Fruit fly (Drosophila melanogaster) whole organism, embryonic: ENCODE measurements around the gene Agpat1.

ENCODE experiments used
- Abd-B ChIP-seq: fragments of 200-800 bp; sonication (Bioruptor generic); optimal IDR thresholded peaks from 2 replicates; lab custom pipeline; 2018; ENCODE audit warnings: missing biosample characterization, mild to moderate bottlenecking, missing genetic modification characterization, moderate library complexity
- CG10321 ChIP-seq: fragments of 200-800 bp; sonication (Bioruptor generic); IDR thresholded peaks from 2 replicates; pipeline ENCODE4 v1.3.6; 2022; ENCODE audit warnings: missing biosample characterization, missing genetic modification characterization
- CG12391 ChIP-seq: fragments of 200-800 bp; sonication (Bioruptor generic); optimal IDR thresholded peaks from 3 replicates; lab custom pipeline; 2018; ENCODE audit warnings: missing biosample characterization, mild to moderate bottlenecking, missing genetic modification characterization, moderate library complexity
- CG13424 ChIP-seq: fragments of 200-800 bp; sonication (Bioruptor generic); optimal IDR thresholded peaks from 2 replicates; lab custom pipeline; 2019; ENCODE audit warnings: missing biosample characterization, mild to moderate bottlenecking, missing genetic modification characterization, moderate library complexity
- CG14441 ChIP-seq: fragments of 200-800 bp; sonication (Bioruptor generic); IDR thresholded peaks from 2 replicates; pipeline ENCODE4 v1.3.6; 2022; ENCODE audit warnings: missing biosample characterization, missing genetic modification characterization
- CG18476 ChIP-seq: fragments of 200-800 bp; sonication (Bioruptor generic); optimal IDR thresholded peaks from 2 replicates; lab custom pipeline; 2016; ENCODE audit warnings: missing biosample characterization, mild to moderate bottlenecking, missing genetic modification characterization
- CG2199 ChIP-seq: fragments of 200-800 bp; sonication (Bioruptor generic); IDR thresholded peaks from 3 replicates; pipeline ENCODE4 v1.3.6; 2022; ENCODE audit warnings: missing biosample characterization, missing genetic modification characterization
- CG43689 ChIP-seq: fragments of 200-800 bp; sonication (Bioruptor generic); IDR thresholded peaks from 2 replicates; pipeline ENCODE4 v1.3.6; 2022; ENCODE audit warnings: missing biosample characterization, missing genetic modification characterization
- CG4617 ChIP-seq: fragments of 200-800 bp; sonication (Bioruptor generic); optimal IDR thresholded peaks from 3 replicates; lab custom pipeline; 2016; ENCODE audit warnings: missing biosample characterization, missing genetic modification characterization, borderline replicate concordance
- CG7357 ChIP-seq: fragments of 200-800 bp; sonication (Bioruptor generic); IDR thresholded peaks from 3 replicates; pipeline ENCODE4 v1.3.6; 2022; ENCODE audit warnings: missing biosample characterization, missing genetic modification characterization
- CG7372 ChIP-seq: fragments of 200-800 bp; sonication (Bioruptor generic); IDR thresholded peaks from 2 replicates; pipeline ENCODE4 v1.3.6; 2022; ENCODE audit warnings: missing biosample characterization, missing genetic modification characterization
- CG7963 ChIP-seq: fragments of 200-800 bp; sonication (Bioruptor generic); IDR thresholded peaks from 3 replicates; pipeline ENCODE4 v1.3.6; 2022; ENCODE audit warnings: missing biosample characterization, missing genetic modification characterization; ENCODE audit not compliant: partially characterized antibody
- CG8290 ChIP-seq, 3 experiments: fragments of 200-800 bp; sonication (Bioruptor generic); optimal IDR thresholded peaks; 2 replicates each; lab custom pipeline; 2016 to 2019; ENCODE audit warnings: missing biosample characterization in 3 of 3, missing genetic modification characterization in 3 of 3, mild to moderate bottlenecking in 2 of 3, moderate library complexity in 1 of 3
- CG8924 ChIP-seq: fragments of 200-800 bp; optimal IDR thresholded peaks from 3 replicates; lab custom pipeline; 2019; ENCODE audit warnings: missing biosample characterization, mild to moderate bottlenecking, missing genetic modification characterization, moderate library complexity
- CrebB ChIP-seq: fragments of 200-800 bp; sonication (Bioruptor generic); optimal IDR thresholded peaks from 3 replicates; lab custom pipeline; 2018; ENCODE audit warnings: missing biosample characterization, mild to moderate bottlenecking, missing genetic modification characterization
- D19A ChIP-seq: fragments of 200-800 bp; optimal IDR thresholded peaks from 3 replicates; lab custom pipeline; 2019; ENCODE audit warnings: missing biosample characterization, mild to moderate bottlenecking, missing genetic modification characterization, moderate library complexity
- Eip74EF ChIP-seq, 2 experiments: fragments of 200-800 bp in 1 of 2; fragments of >200 bp in 1 of 2; sonication (Bioruptor generic) in 1 of 2; optimal IDR thresholded peaks; 2 replicates each; lab custom pipeline; 2017 to 2019; ENCODE audit warnings: missing biosample characterization in 2 of 2, missing genetic modification characterization in 2 of 2, mild to moderate bottlenecking in 1 of 2, moderate library complexity in 1 of 2
- Fer3 ChIP-seq: fragments of 200-800 bp; sonication (Bioruptor generic); optimal IDR thresholded peaks from 2 replicates; lab custom pipeline; 2018; ENCODE audit warnings: missing biosample characterization, mild to moderate bottlenecking, missing genetic modification characterization, moderate library complexity
- GATAe ChIP-seq: fragments of 200-800 bp; sonication (Bioruptor generic); conservative IDR thresholded peaks from 2 replicates; pipeline ENCODE4 v1.3.6; 2022; ENCODE audit warnings: missing biosample characterization, missing genetic modification characterization
- HmgZ ChIP-seq: fragments of 200-800 bp; sonication (Bioruptor generic); optimal IDR thresholded peaks from 2 replicates; lab custom pipeline; 2018; ENCODE audit warnings: missing biosample characterization, mild to moderate bottlenecking, missing genetic modification characterization
- Lhr ChIP-seq: fragments of 200-800 bp; sonication (Bioruptor generic); optimal IDR thresholded peaks from 3 replicates; lab custom pipeline; 2017; ENCODE audit warnings: mild to moderate bottlenecking, missing biosample characterization, missing genetic modification reagents, missing genetic modification characterization
- Med ChIP-seq: fragments of 200-800 bp; sonication (Bioruptor generic); peaks from one replicate; lab custom pipeline; 2016; ENCODE audit warnings: missing biosample characterization, missing genetic modification characterization, mild to moderate bottlenecking, inconsistent platforms, moderate library complexity
- Nf-YB ChIP-seq: fragments of 200-800 bp; sonication (Bioruptor generic); optimal IDR thresholded peaks from 3 replicates; lab custom pipeline; 2019; ENCODE audit warnings: missing biosample characterization, mild to moderate bottlenecking, missing genetic modification characterization, moderate library complexity
- Nf-YC ChIP-seq: fragments of 200-800 bp; optimal IDR thresholded peaks from 3 replicates; lab custom pipeline; 2019; ENCODE audit warnings: missing biosample characterization, mild to moderate bottlenecking, missing genetic modification characterization, moderate library complexity
- Ptx1 ChIP-seq: fragments of 200-800 bp; sonication (Bioruptor generic); IDR thresholded peaks from 2 replicates; pipeline ENCODE4 v1.3.6; 2022; ENCODE audit warnings: missing biosample characterization, missing genetic modification characterization
- Six4 ChIP-seq: fragments of 200-800 bp; sonication (Bioruptor generic); optimal IDR thresholded peaks from 2 replicates; lab custom pipeline; 2016; ENCODE audit warnings: missing biosample characterization, missing genetic modification characterization
- Sry-β ChIP-seq: fragments of 200-800 bp; sonication (Bioruptor generic); optimal IDR thresholded peaks from 2 replicates; lab custom pipeline; 2018; ENCODE audit warnings: missing biosample characterization, mild to moderate bottlenecking, missing genetic modification characterization, moderate library complexity
- Trl ChIP-seq, 3 experiments: fragments of >200 bp in 2 of 3; fragments of 200-800 bp in 1 of 3; sonication (Bioruptor generic) in 1 of 3; optimal IDR thresholded peaks; 2 replicates in 1 of 3; 3 replicates in 2 of 3; lab custom pipeline; 2016 to 2017; ENCODE audit warnings: missing biosample characterization in 1 of 3, missing genetic modification characterization in 1 of 3
- Vsx1 ChIP-seq: fragments of 200-800 bp; sonication (Bioruptor generic); optimal IDR thresholded peaks from 2 replicates; lab custom pipeline; 2017; ENCODE audit warnings: missing biosample characterization, mild to moderate bottlenecking, missing genetic modification characterization, missing genetic modification reagents
- Xbp1 ChIP-seq: fragments of 200-800 bp; sonication (Bioruptor generic); optimal IDR thresholded peaks from 3 replicates; lab custom pipeline; 2016; ENCODE audit warnings: missing biosample characterization, mild to moderate bottlenecking, missing genetic modification characterization
- ash1 ChIP-seq: fragments of 200-800 bp; sonication (Bioruptor generic); optimal IDR thresholded peaks from 2 replicates; lab custom pipeline; 2018; ENCODE audit warnings: missing biosample characterization, mild to moderate bottlenecking, missing genetic modification characterization
- chn ChIP-seq: fragments of 200-800 bp; sonication (Bioruptor generic); optimal IDR thresholded peaks from 2 replicates; lab custom pipeline; 2016; ENCODE audit warnings: missing biosample characterization, missing genetic modification characterization
- crol ChIP-seq: fragments of 200-800 bp; sonication (Bioruptor generic); IDR thresholded peaks from 2 replicates; pipeline ENCODE4 v1.3.6; 2022; ENCODE audit warnings: missing biosample characterization, missing genetic modification characterization
- disco-r ChIP-seq: fragments of 200-800 bp; sonication (Bioruptor generic); optimal IDR thresholded peaks from 2 replicates; lab custom pipeline; 2016; ENCODE audit warnings: missing biosample characterization, missing genetic modification characterization
- fd64A ChIP-seq: fragments of 200-800 bp; sonication (Bioruptor generic); optimal IDR thresholded peaks from 3 replicates; lab custom pipeline; 2018; ENCODE audit warnings: missing biosample characterization, mild to moderate bottlenecking, missing genetic modification characterization
- gro ChIP-seq: fragments of 200-800 bp; sonication (Bioruptor generic); optimal IDR thresholded peaks from 2 replicates; lab custom pipeline; 2016; ENCODE audit warnings: missing biosample characterization, missing genetic modification characterization
- ken ChIP-seq: fragments of 200-800 bp; sonication (Bioruptor generic); IDR thresholded peaks from 3 replicates; pipeline ENCODE4 v1.3.6; 2022; ENCODE audit warnings: missing biosample characterization, missing genetic modification characterization
- nom ChIP-seq: fragments of 200-800 bp; sonication (Bioruptor generic); optimal IDR thresholded peaks from 2 replicates; lab custom pipeline; 2017; ENCODE audit warnings: missing biosample characterization, missing genetic modification characterization, mild to moderate bottlenecking, moderate library complexity, missing genetic modification reagents
- pb ChIP-seq: fragments of 200-800 bp; sonication (Bioruptor generic); optimal IDR thresholded peaks from 3 replicates; lab custom pipeline; 2016; ENCODE audit warnings: missing biosample characterization, missing genetic modification characterization
- pita ChIP-seq: fragments of 200-800 bp; sonication (Bioruptor generic); optimal IDR thresholded peaks from 2 replicates; lab custom pipeline; 2017; ENCODE audit warnings: missing biosample characterization, mild to moderate bottlenecking, missing genetic modification characterization
- psq ChIP-seq: fragments of 200-800 bp; sonication (Bioruptor generic); optimal IDR thresholded peaks from 2 replicates; lab custom pipeline; 2017; ENCODE audit warnings: missing biosample characterization, missing genetic modification characterization
- sc ChIP-seq, 3 experiments: fragments of >200 bp in 2 of 3; fragments of 200-800 bp in 1 of 3; sonication (Bioruptor generic) in 1 of 3; optimal IDR thresholded peaks; 2 replicates in 2 of 3; 3 replicates in 1 of 3; lab custom pipeline; 2017; ENCODE audit warnings: mild to moderate bottlenecking in 1 of 3, missing biosample characterization in 1 of 3, missing genetic modification characterization in 1 of 3, missing genetic modification reagents in 1 of 3
- scrt ChIP-seq: fragments of 200-800 bp; sonication (Bioruptor generic); optimal IDR thresholded peaks from 2 replicates; lab custom pipeline; 2018; ENCODE audit warnings: missing biosample characterization, mild to moderate bottlenecking, missing genetic modification characterization, moderate library complexity
- sim ChIP-seq: fragments of 200-800 bp; sonication (Bioruptor generic); IDR thresholded peaks from 2 replicates; pipeline ENCODE4 v1.3.6; 2022; ENCODE audit warnings: missing biosample characterization, missing genetic modification characterization
- sqz ChIP-seq: fragments of 200-800 bp; sonication (Bioruptor generic); optimal IDR thresholded peaks from 3 replicates; lab custom pipeline; 2018; ENCODE audit warnings: missing biosample characterization, mild to moderate bottlenecking, missing genetic modification characterization
- tin ChIP-seq: fragments of 200-800 bp; sonication (Bioruptor generic); optimal IDR thresholded peaks from 3 replicates; lab custom pipeline; 2016; ENCODE audit warnings: missing biosample characterization, missing genetic modification characterization
- vnd ChIP-seq: fragments of 200-800 bp; sonication (Bioruptor generic); IDR thresholded peaks from 3 replicates; pipeline ENCODE4 v1.3.6; 2022; ENCODE audit warnings: missing biosample characterization, missing genetic modification characterization; ENCODE audit not compliant: partially characterized antibody

Agpat1 gene

dm6 chrX:12737735-12738390 is 27.2 kb upstream of the Agpat1 start (continued):
- TF ChIP-seq pb (no peak), CrebB (tag; lab: Kevin White, UChicago) (no peak), D19A (tag; lab: Kevin White, UChicago) (peak; percentile 70), Nf-YC (peak; percentile 25), GATAe (GFP tag; lab: Robert Waterston, UW) (no peak), CG12391 (peak; percentile 81), CG14441 (GFP tag; lab: Robert Waterston, UW) (peak; percentile 53; the same call in 1 of the 2 replicates), CG7372 (GFP tag; lab: Robert Waterston, UW) (no peak), scrt (peak; percentile 71), CG4617 (GFP tag; lab: Kevin White, UChicago) (no peak), Abd-B (GFP tag; lab: Kevin White, UChicago) (peak; percentile 69), sim (GFP tag; lab: Robert Waterston, UW) (peak; percentile 24; the same call in 1 of the 2 replicates), sqz (GFP tag; lab: Kevin White, UChicago) (no peak), fd64A (GFP tag; lab: Kevin White, UChicago) (no peak), CG8924 (tag; lab: Kevin White, UChicago) (peak; percentile 83), Vsx1 (GFP tag; lab: Kevin White, UChicago) (peak; percentile 37), CG7357 (GFP tag; lab: Robert Waterston, UW) (peak; percentile 55; the same call in 1 of the 3 replicates), CG18476 (GFP tag; lab: Kevin White, UChicago) (peak; percentile 59), Ptx1 (peak; percentile 71), Six4 (peak; percentile 42), pita (GFP tag; lab: Kevin White, UChicago) (no peak), tin (GFP tag; lab: Kevin White, UChicago) (peak; percentile 42), Xbp1 (GFP tag; lab: Kevin White, UChicago) (peak; percentile 64), sc (optimal IDR thresholded peaks at IDR 0.05; lab: Kevin White, UChicago) (no peak), sc (GFP tag; optimal IDR thresholded peaks at IDR 0.05; lab: Kevin White, UChicago) (peak; percentile 57), CG7963 (no peak), CG13424 (tag; lab: Kevin White, UChicago) (peak; percentile 85)

DNA sequence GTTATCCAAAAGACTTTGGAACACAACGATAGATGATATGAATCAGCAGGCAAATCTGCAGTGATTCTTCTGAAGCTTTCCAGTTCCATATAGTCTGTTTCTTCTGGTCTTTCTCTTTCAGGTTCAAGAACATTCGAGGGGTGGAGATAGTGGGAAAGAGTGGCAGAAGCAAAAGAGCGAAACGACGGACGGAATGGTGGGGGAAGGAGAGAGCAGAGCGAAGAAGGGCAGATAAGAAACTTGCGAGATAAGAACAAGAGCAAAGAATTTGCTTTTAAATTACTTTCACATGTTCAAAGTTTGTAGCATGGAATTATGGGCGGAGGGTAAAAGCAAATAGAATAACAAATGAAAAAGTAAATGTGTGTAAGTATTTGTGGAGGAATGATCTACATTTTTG is 26.0 kb upstream of the Agpat1 start:
- TF ChIP-seq Lhr (GFP tag; lab: Kevin White, UChicago) (no peak), nom (GFP tag; lab: Kevin White, UChicago) (peak; percentile 59), CG43689 (GFP tag; lab: Robert Waterston, UW) (no peak), sim (GFP tag; lab: Robert Waterston, UW) (no peak), Med (GFP tag; lab: Kevin White, UChicago) (peak; percentile 42), Trl (optimal IDR thresholded peaks at IDR 0.05; lab: Kevin White, UChicago) (peak; percentile 38 to 46), Trl (GFP tag; optimal IDR thresholded peaks at IDR 0.05; lab: Kevin White, UChicago) (no peak), D19A (tag; lab: Kevin White, UChicago) (no peak), Nf-YB (GFP tag; lab: Kevin White, UChicago) (no peak), GATAe (GFP tag; lab: Robert Waterston, UW) (peak; percentile 67), disco-r (no peak), ken (GFP tag; lab: Robert Waterston, UW) (no peak), psq (peak; percentile 31), ash1 (GFP tag; lab: Kevin White, UChicago) (peak; percentile 65), Sry-β (GFP tag; lab: Kevin White, UChicago) (no peak), HmgZ (tag; lab: Kevin White, UChicago) (peak; percentile 27), gro (no peak), pb (no peak), vnd (GFP tag; lab: Robert Waterston, UW) (no peak), Eip74EF (GFP tag; optimal IDR thresholded peaks at IDR 0.05; lab: Kevin White, UChicago) (no peak), CG2199 (GFP tag; lab: Robert Waterston, UW) (no peak), CG8290 (GFP tag; optimal IDR thresholded peaks at IDR 0.05; lab: Kevin White, UChicago) (no peak), CG8290 (tag; optimal IDR thresholded peaks at IDR 0.05; lab: Kevin White, UChicago) (peak in 1 of 2 experiments; percentile 2), crol (peak; percentile 90), Fer3 (no peak), CG10321 (no peak), chn (GFP tag; lab: Kevin White, UChicago) (no peak)
